Worm (Caenorhabditis elegans): ENCODE results near the gene scrm-7.
"Not testable (repeated sequence)": the region's sequence is repeated elsewhere in the genome, so short reads cannot be mapped to it uniquely, and the experiment has no call there.

Gene scrm-7

DNA sequence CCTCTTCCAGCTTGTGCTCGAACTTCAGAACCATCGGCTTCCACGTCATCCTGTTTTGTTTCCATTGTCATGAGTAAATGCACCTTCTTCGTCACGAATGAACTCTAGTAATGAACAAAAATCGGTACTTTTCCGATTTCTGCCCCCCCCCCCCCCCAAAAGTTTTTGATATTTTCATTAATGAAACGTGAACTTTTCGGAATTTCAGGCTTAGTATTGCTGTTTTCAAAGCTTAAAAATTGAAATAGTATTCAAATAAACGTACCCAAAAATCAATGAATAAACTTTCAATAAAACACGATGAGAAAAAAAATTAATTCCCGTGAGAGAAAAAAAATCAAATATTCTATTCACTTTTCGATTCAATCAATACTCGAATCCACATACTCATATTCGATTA is at the start of gene scrm-7, which contains the start of gene Y50E8A.10:
scrm-7 (minus strand) TSS at position 101 of the 400 bp plus-strand sequence.
Y50E8A.10 (plus strand) TSS at position 353 of the 400 bp plus-strand sequence.
- TF ChIP-seq dao-5 (tag; optimal IDR thresholded peaks at IDR 0.05) (no peak), W03F9.2 (tag; optimal IDR thresholded peaks at IDR 0.05) (no peak), him-1 (tag; optimal IDR thresholded peaks at IDR 0.05) (no peak)

DNA sequence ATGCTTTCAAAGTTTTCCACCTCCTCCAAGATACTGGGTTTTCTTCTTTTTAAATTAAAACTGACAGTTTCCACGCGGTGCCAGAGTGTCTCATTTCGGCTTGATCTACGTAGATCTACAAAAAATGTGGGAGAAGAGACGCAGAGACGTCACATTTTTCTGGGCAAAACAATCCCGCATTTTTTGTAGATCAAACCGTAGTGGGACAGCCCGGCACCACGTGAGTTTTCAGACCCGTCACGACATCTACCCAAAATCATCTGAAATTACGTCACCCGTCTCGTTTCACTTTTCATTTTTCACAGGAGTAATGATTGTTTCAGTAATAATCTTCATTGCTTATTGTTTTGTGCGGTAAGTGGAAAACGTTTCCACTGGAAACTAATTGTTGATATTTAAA is 48.9 kb upstream of the scrm-7 start:
- TF ChIP-seq him-1 (tag; optimal IDR thresholded peaks at IDR 0.05): no peak
- no peak for TF ChIP-seq dao-5 (tag; optimal IDR thresholded peaks at IDR 0.05)
- no peak for TF ChIP-seq W03F9.2 (tag; optimal IDR thresholded peaks at IDR 0.05)

DNA sequence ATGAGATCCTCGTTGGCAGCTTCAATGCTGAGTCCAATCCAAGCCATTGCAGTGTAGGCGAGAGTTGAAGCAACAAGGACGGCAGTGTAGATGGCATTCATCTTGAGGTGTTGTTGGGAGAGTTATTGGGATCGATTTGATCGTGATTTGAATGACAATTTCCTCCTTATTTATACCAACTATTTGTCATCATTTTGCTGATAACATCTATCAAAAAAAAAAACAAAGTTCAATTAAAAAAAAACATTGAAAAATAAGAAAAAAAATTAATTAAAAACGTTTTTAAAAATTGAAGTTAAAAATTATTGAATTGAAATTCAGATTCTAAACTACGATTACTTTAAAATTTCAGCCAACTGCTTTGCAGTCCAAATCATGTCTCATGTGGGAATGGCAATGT is 47.4 kb upstream of the scrm-7 start, which contains the start of gene nspa-8:
nspa-8 (minus strand) TSS at position 101 of the 400 bp plus-strand sequence.
- TF ChIP-seq dao-5, W03F9.2, him-1 (tag; optimal IDR thresholded peaks at IDR 0.05): not testable (repeated sequence)

DNA sequence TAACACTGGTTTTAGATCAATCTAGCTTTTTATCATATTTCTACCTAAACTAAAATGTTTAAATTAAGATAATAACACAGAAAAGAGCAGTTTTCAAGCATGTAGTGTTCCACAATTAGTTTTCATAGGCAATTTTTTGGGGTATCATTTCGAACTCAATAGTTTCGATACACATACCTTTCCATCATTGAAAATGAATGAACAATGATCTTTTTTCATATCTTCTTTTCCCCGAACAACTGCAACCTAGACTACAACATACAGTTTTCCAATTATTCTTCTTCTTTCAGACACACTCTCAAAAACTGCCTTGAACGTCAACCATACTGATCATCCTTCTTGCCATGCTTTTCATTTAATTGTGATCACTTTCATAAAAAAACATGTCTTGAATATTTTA is 44.6 kb upstream of the scrm-7 start, which contains the start of gene W06A7.4:
W06A7.4 (plus strand) TSS at position 301 of the 400 bp plus-strand sequence.
- TF ChIP-seq dao-5 (tag; optimal IDR thresholded peaks at IDR 0.05) (no peak), him-1 (tag; optimal IDR thresholded peaks at IDR 0.05) (no peak), W03F9.2 (tag; optimal IDR thresholded peaks at IDR 0.05) (no peak)

DNA sequence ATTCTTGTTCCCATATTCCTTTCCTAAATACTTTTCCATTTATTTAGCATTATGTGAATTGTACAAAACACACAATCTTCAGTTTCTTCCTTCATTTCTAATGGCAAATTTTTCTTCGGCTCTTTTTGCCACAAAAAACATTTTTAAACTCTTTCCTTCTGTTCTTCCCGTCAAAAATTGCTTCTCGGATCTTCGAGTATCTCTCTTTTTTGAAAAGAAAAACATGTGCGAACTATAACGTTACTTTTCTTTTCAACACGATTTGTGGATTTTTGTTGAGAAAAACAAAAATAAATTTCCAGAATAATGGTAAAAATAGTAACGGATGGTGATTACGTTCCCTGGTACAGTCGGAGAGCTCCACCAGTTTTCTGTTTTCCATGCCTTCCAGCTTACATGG is 42.0 kb upstream of the scrm-7 start, which contains the start of gene W06A7.2:
W06A7.2 (plus strand) TSS at position 301 of the 400 bp plus-strand sequence.
- no peak for TF ChIP-seq W03F9.2 (tag; optimal IDR thresholded peaks at IDR 0.05)
- TF ChIP-seq dao-5 (tag; optimal IDR thresholded peaks at IDR 0.05): no peak
- no peak for TF ChIP-seq him-1 (tag; optimal IDR thresholded peaks at IDR 0.05)

ce11 chrV:14820314-14820713 is 40.8 kb upstream of the scrm-7 start:
- no peak for TF ChIP-seq W03F9.2 (tag; optimal IDR thresholded peaks at IDR 0.05)
- no peak for TF ChIP-seq him-1 (tag; optimal IDR thresholded peaks at IDR 0.05)
- TF ChIP-seq dao-5 (tag; optimal IDR thresholded peaks at IDR 0.05): no peak

- no peak for TF ChIP-seq dao-5 (tag; optimal IDR thresholded peaks at IDR 0.05)
- no peak for TF ChIP-seq W03F9.2 (tag; optimal IDR thresholded peaks at IDR 0.05)
- TF ChIP-seq him-1 (tag; optimal IDR thresholded peaks at IDR 0.05): no peak
These were observed 36.0 kb upstream of the scrm-7 start, which contains the start of gene rin-1 for ce11 chrV:14815500-14815899. rin-1 (minus strand) TSS chrV:14815600.

DNA sequence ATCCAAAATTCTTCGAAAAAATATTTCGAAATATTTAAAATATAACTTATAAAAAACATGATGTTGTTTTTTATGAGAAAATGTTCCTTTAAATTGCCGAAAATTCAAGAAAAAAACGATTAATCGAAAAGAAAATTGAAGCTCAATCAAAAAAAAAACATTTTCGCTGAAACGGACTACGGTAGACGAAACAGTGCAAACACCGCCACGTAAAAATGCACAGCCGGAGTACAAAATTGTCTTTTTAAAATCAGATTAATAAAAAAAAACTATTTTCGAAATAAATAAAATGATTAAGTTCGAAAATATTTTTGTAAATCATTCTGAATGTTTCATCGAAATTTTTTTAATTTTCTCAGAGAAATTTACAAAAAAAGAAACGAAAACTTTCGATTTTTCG is 34.0 kb upstream of the scrm-7 start:
- TF ChIP-seq W03F9.2 (tag; optimal IDR thresholded peaks at IDR 0.05) (no peak), him-1 (tag; optimal IDR thresholded peaks at IDR 0.05) (no peak), dao-5 (tag; optimal IDR thresholded peaks at IDR 0.05) (no peak)

DNA sequence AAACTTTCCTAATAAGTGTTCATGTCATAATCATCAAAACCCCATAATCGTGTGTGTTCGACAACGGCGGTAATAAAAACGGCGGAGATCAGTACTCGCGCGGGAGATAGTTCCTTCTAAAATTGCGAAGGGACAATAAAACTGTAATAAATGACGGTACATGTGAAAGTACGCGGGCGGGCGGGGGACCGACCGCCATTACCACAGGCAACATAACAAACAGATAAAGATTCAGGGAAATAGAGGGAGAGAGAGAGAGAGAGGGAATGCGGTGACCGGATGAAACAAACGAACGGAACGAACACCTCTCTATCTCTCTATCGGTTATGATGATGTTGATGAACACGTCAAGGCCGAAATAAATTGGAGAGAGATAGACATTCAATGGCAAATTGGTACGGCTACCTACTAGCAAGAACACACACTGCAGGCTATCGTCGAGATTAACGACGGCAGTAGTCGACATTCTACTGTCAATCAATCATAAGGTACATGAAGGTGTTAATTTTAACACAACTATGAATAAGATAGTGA is 26.7 kb upstream of the scrm-7 start:
- TF ChIP-seq W03F9.2 (tag; optimal IDR thresholded peaks at IDR 0.05) (no peak), him-1 (tag; optimal IDR thresholded peaks at IDR 0.05) (no peak), dao-5 (tag; optimal IDR thresholded peaks at IDR 0.05) (no peak)

- TF ChIP-seq dao-5 (tag; optimal IDR thresholded peaks at IDR 0.05): no peak
- no peak for TF ChIP-seq W03F9.2 (tag; optimal IDR thresholded peaks at IDR 0.05)
- TF ChIP-seq him-1 (tag; optimal IDR thresholded peaks at IDR 0.05): no peak
These were observed 20.9 kb upstream of the scrm-7 start for ce11 chrV:14800402-14800801.

DNA sequence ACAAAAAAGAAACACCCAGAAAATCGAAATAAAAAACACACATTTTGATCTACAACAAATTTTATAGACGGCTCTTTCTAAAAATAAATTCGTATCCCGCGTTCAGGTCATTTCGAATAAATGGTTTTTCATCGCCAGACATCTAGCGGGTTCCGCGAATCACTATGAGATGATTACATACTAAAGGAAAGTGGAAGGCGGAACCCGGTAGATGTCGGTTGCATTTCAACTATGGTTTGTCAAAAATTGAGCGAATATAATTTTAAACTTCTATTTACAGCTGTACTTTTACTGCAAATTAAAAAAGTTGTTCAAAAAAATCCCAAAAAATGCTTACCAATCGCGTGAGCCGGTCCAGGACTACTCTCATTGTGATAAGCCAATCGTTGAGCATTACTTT is 18.3 kb upstream of the scrm-7 start:
- TF ChIP-seq him-1 (tag; optimal IDR thresholded peaks at IDR 0.05) (no peak), dao-5 (tag; optimal IDR thresholded peaks at IDR 0.05) (no peak), W03F9.2 (tag; optimal IDR thresholded peaks at IDR 0.05) (no peak)

DNA sequence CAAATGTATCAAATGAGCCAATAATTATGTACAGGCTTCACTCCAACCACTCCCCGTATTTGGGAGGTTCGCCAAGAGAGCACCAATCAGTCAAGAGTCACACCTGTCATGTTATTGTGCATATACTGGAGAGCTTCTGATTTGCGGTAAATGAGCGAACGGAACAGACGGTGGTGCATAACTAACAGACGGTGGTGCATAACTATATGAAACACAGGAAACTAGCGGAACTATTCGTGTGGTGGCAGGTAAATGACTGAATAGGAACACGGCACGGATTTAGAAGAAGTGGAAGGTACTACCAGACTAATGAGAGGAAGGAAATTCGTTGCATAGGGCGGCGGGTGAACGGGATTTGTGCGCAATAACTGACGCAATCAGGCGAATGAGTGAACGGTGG is 13.5 kb upstream of the scrm-7 start:
- no peak for TF ChIP-seq him-1 (tag; optimal IDR thresholded peaks at IDR 0.05)
- TF ChIP-seq W03F9.2 (tag; optimal IDR thresholded peaks at IDR 0.05): no peak
- no peak for TF ChIP-seq dao-5 (tag; optimal IDR thresholded peaks at IDR 0.05)

- TF ChIP-seq dao-5 (tag; optimal IDR thresholded peaks at IDR 0.05) (no peak), him-1 (tag; optimal IDR thresholded peaks at IDR 0.05) (no peak), W03F9.2 (tag; optimal IDR thresholded peaks at IDR 0.05) (no peak)
These were observed 12.8 kb upstream of the scrm-7 start for ce11 chrV:14792346-14792745.

DNA sequence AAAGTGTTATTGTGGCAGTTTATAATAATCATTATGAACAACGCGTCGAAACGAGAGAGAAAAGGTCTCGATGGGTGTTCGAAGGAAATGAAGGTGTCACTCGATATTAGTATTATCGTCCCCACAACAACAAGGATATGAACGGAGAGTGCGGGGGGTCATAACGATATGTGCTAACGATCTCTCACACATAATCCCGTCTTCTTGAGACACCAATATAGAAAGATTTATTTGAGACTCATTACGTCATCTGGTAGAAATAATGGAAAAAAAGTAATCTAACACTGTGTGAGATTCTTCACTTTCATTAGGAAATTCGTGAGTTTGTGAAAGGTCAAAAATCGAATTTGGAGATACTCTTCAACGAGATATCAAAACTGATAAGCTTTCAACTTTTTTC is 12.2 kb upstream of the scrm-7 start:
- TF ChIP-seq dao-5 (tag; optimal IDR thresholded peaks at IDR 0.05) (no peak), W03F9.2 (tag; optimal IDR thresholded peaks at IDR 0.05) (no peak), him-1 (tag; optimal IDR thresholded peaks at IDR 0.05) (no peak)

DNA sequence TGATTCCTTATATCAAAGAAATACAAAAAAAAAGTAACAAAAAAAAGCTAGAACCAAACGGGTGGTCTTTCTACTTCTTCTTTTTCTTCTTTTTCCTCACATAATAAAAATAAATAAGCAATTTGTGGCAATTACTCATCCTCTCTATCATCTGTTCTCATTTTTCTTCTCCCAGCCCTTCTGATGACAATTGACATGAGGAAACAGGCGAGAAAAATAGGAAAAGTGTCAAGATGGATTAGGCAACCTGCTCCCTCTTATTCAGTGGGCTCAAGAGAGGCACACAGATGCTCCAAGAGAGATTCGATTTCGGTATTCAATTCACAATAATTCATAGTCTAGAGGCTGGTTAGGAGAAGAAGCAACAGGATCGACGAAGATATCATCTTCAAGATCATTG is 11.2 kb upstream of the scrm-7 start:
- no peak for TF ChIP-seq W03F9.2 (tag; optimal IDR thresholded peaks at IDR 0.05)
- TF ChIP-seq dao-5 (tag; optimal IDR thresholded peaks at IDR 0.05): no peak
- no peak for TF ChIP-seq him-1 (tag; optimal IDR thresholded peaks at IDR 0.05)

Data from whole organism, L4/young adult.